Worm (Caenorhabditis elegans) whole organism, L1 larva: ENCODE measurements around the gene elf-1.

ENCODE experiments used
- lsy-2 ChIP-seq, 2 experiments: fragments of 150-350 bp; optimal IDR thresholded peaks; 2 replicates each; lab custom pipeline; 2014; ENCODE audit warnings: missing biosample characterization in 2 of 2, missing genetic modification characterization in 2 of 2
- nhr-11 ChIP-seq: fragments of 150-350 bp; optimal IDR thresholded peaks from 2 replicates; lab custom pipeline; 2014; ENCODE audit warnings: missing biosample characterization, missing genetic modification characterization
- nhr-237 ChIP-seq: fragments of 150-350 bp; optimal IDR thresholded peaks from 2 replicates; lab custom pipeline; 2014; ENCODE audit warnings: missing biosample characterization, missing genetic modification characterization
- zag-1 ChIP-seq: fragments of 150-350 bp; optimal IDR thresholded peaks from 2 replicates; lab custom pipeline; 2014; ENCODE audit warnings: missing biosample characterization, missing genetic modification characterization

DNA sequence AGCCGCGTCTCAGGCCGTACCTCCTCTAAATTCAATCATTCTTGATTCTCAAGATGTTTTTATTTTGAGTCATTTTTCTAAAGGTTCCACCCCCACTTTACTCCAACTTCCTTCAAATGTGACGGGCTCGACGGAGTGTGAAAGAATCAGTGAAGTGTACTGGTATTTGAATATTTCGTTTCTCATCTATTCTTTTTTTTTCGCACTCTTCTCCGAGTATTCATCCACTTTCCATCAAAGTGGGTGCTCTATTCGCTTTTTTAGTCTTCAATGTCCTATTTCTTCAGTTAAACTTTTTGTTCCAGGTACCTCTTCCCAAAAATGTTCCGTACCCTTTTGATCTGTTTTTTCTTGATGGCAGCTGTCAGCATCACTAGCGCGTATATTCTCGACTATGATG, 72.5 kb downstream of the elf-1 start, which contains the start of gene nlp-52:
- TF ChIP-seq nhr-237 (tag; lab: Kevin White, UChicago) = no peak
- no peak for TF ChIP-seq nhr-11 (tag; lab: Kevin White, UChicago)
- TF ChIP-seq lsy-2 (tag; optimal IDR thresholded peaks at IDR 0.05; lab: Kevin White, UChicago) = no peak
- TF ChIP-seq zag-1 = no peak
